Fruit fly (Drosophila melanogaster) whole organism, pupa: ENCODE data around the gene VhaSFD.

ENCODE experiments used
- CG14655 ChIP-seq: fragments of 200-800 bp; sonication (Bioruptor generic); optimal IDR thresholded peaks from 3 replicates; lab custom pipeline; 2017; ENCODE audit warnings: mild to moderate bottlenecking, missing biosample characterization, missing genetic modification reagents, missing genetic modification characterization
- fd96Ca ChIP-seq: fragments of 200-800 bp; sonication (Bioruptor generic); IDR thresholded peaks from 3 replicates; pipeline ENCODE4 v1.3.6; 2022; ENCODE audit warnings: missing biosample characterization, missing genetic modification characterization

dm6 chr2L:16731799-16732198 lies 4.2 kb upstream of the VhaSFD start, which contains the start of gene Prosbeta4:
- TF ChIP-seq fd96Ca, result no peak
- no peak for TF ChIP-seq CG14655 (GFP tag; lab: Kevin White, UChicago)
